Fruit fly (Drosophila melanogaster) whole organism, wandering third instar larva: ENCODE measurements around the gene hiro.
A peak's percentile ranks its signal among the peaks of the same experiment; 100 is the strongest.

Experiments
- Abd-B ChIP-seq: fragments of >200 bp; optimal IDR thresholded peaks from 2 replicates; lab custom pipeline; 2017; ENCODE audit warnings: missing biosample characterization, missing genetic modification characterization
- Myc ChIP-seq: fragments of >200 bp; optimal IDR thresholded peaks from 2 replicates; lab custom pipeline; 2017
- pan ChIP-seq: fragments of >200 bp; optimal IDR thresholded peaks from 2 replicates; lab custom pipeline; 2017

dm6 chr3L:699368-700150 lies 11.8 kb upstream of the hiro start:
- no peak for TF ChIP-seq pan (lab: Kevin White, UChicago)
- TF ChIP-seq Abd-B (GFP tag; lab: Kevin White, UChicago), result no peak
- peak; percentile 94 for TF ChIP-seq Myc (lab: Kevin White, UChicago)
